Worm (Caenorhabditis elegans): ENCODE measurements around the gene srz-78.

- TF ChIP-seq pqm-1 (tag; optimal IDR thresholded peaks at IDR 0.05) (no peak), zip-11 (GFP tag; IDR thresholded peaks at IDR 0.05) (no peak), mdt-29 (GFP tag; IDR thresholded peaks at IDR 0.05) (no peak), tra-1 (GFP tag; IDR thresholded peaks at IDR 0.05) (no peak), lin-15B (tag; optimal IDR thresholded peaks at IDR 0.05) (no peak), nhr-6 (tag; optimal IDR thresholded peaks at IDR 0.05) (no peak), mdl-1 (tag; optimal IDR thresholded peaks at IDR 0.05) (no peak), lin-39 (tag; optimal IDR thresholded peaks at IDR 0.05) (no peak), ztf-11 (tag; optimal IDR thresholded peaks at IDR 0.05) (no peak), fkh-10 (GFP tag; optimal IDR thresholded peaks at IDR 0.05) (no peak)
Measured at ce11 chrIV:3444101-3444500, 47.5 kb upstream of the srz-78 start, which contains the start of gene F09D12.2.

Data from whole organism, L4 larva.